Worm (Caenorhabditis elegans) whole organism, L2 larva: Measurements from ENCODE around the gene F40G9.19.

Experiments
- crh-2 ChIP-seq: sonication (generic microtip); optimal IDR thresholded peaks from 2 replicates; lab custom pipeline; 2017; ENCODE audit warnings: missing biosample characterization, missing genetic modification characterization
- zag-1 ChIP-seq: fragments of 150-350 bp; optimal IDR thresholded peaks from 2 replicates; lab custom pipeline; 2014; ENCODE audit warnings: missing biosample characterization, missing genetic modification characterization

DNA sequence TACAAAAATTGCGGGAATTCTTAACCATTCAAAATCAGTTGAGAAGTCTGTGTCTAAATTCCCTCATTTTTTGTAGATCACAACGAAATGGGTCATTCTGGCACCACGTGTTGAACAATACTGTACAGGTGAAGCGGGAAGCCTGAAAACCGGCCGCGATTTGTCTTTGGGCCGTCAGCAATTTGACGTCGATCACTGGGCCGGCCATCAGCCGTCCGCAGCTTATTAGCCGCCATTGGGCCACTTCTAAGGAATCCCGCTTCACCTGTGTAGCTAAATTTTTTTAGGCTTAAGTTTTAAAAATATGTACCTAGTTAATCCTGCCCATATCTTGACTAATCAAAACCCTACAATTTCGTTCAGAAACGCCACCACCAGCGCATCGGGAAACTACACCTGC is 13.9 kb upstream of the F40G9.19 start:
- TF ChIP-seq crh-2 (tag; lab: Kevin White, UChicago) (no peak), zag-1 (tag; lab: Kevin White, UChicago) (no peak)
